Worm (Caenorhabditis elegans) whole organism, L4 larva: ENCODE data around the gene F22F1.3.
A peak's percentile ranks its signal among the peaks of the same experiment; 100 is the strongest.
"Not testable (repeated sequence)": the region's sequence is repeated elsewhere in the genome, so short reads cannot be mapped to it uniquely, and the experiment has no call there.

ENCODE experiments used
- D1046.2 ChIP-seq: fragments of 200-800 bp; sonication (Bioruptor generic); IDR thresholded peaks from 2 replicates; pipeline ENCODE4 v1.3.6; 2022; ENCODE audit warnings: missing genetic modification characterization, missing compliant biosample characterization
- F26F4.8 ChIP-seq: fragments of 200-800 bp; sonication (Bioruptor generic); conservative IDR thresholded peaks from 2 replicates; pipeline ENCODE4 v1.3.6; 2022; ENCODE audit warnings: missing genetic modification characterization, missing compliant biosample characterization
- T26A8.4 ChIP-seq: fragments of 200-800 bp; sonication (Bioruptor generic); IDR thresholded peaks from 2 replicates; pipeline ENCODE4 v1.3.6; 2022; ENCODE audit warnings: missing genetic modification characterization, missing compliant biosample characterization
- Y105C5A.15 ChIP-seq: fragments of 200-800 bp; sonication (Bioruptor generic); IDR thresholded peaks from 2 replicates; pipeline ENCODE4 v1.3.6; 2022; ENCODE audit warnings: missing genetic modification characterization, missing compliant biosample characterization
- aha-1 ChIP-seq: fragments of 150-350 bp; peaks from one replicate; lab custom pipeline; 2014; ENCODE audit warnings: missing biosample characterization, missing genetic modification characterization
- ama-1 ChIP-seq: fragments of 150-350 bp; optimal IDR thresholded peaks from 2 replicates; lab custom pipeline; 2014; ENCODE audit warnings: inconsistent platforms, mixed read lengths
- arid-1 ChIP-seq: fragments of 200-800 bp; sonication (Bioruptor generic); conservative IDR thresholded peaks from 2 replicates; pipeline ENCODE4 v1.3.6; 2022; ENCODE audit warnings: missing genetic modification reagents, missing genetic modification characterization, missing compliant biosample characterization
- attf-4 ChIP-seq: sonication (generic microtip); optimal IDR thresholded peaks from 3 replicates; lab custom pipeline; 2017; ENCODE audit warnings: missing biosample characterization, missing genetic modification characterization
- ceh-20 ChIP-seq: fragments of 200-800 bp; sonication (Bioruptor generic); IDR thresholded peaks from 2 replicates; pipeline ENCODE4 v1.3.6; 2022; ENCODE audit warnings: missing genetic modification reagents, missing genetic modification characterization, missing compliant biosample characterization
- ceh-32 ChIP-seq: sonication (generic microtip); optimal IDR thresholded peaks from 2 replicates; lab custom pipeline; 2016; ENCODE audit warnings: mild to moderate bottlenecking, missing genetic modification characterization, missing compliant biosample characterization; ENCODE audit not compliant: poor library complexity
- ceh-44 ChIP-seq: fragments of 200-800 bp; sonication (Bioruptor generic); IDR thresholded peaks from 2 replicates; pipeline ENCODE4 v1.3.6; 2022; ENCODE audit warnings: missing genetic modification reagents, missing genetic modification characterization, missing compliant biosample characterization
- ceh-62 ChIP-seq: sonication (generic microtip); optimal IDR thresholded peaks from 2 replicates; lab custom pipeline; 2017; ENCODE audit warnings: missing biosample characterization, missing genetic modification characterization
- ces-1 ChIP-seq: fragments of 150-350 bp; sonication (generic microtip); optimal IDR thresholded peaks from 4 replicates; lab custom pipeline; 2014; ENCODE audit warnings: missing biosample characterization, missing genetic modification reagents, missing genetic modification characterization
- cey-2 ChIP-seq: sonication (generic microtip); optimal IDR thresholded peaks from 3 replicates; lab custom pipeline; 2017; ENCODE audit warnings: missing genetic modification characterization, mild to moderate bottlenecking, missing compliant biosample characterization, antibody characterized with exemption, borderline replicate concordance; ENCODE audit not compliant: insufficient read depth
- daf-16 ChIP-seq, 3 experiments: sonication (generic microtip); optimal IDR thresholded peaks; 2 replicates each; lab custom pipeline; 2016 to 2017; ENCODE audit warnings: missing genetic modification characterization in 3 of 3, missing genetic modification reagents in 3 of 3, mild to moderate bottlenecking in 2 of 3, missing compliant biosample characterization in 2 of 3, missing biosample characterization in 1 of 3, moderate library complexity in 1 of 3
- dmd-8 ChIP-seq: fragments of 200-800 bp; sonication (Bioruptor generic); IDR thresholded peaks from 2 replicates; pipeline ENCODE4 v1.3.6; 2022; ENCODE audit warnings: missing genetic modification characterization, missing compliant biosample characterization
- dmd-9 ChIP-seq: fragments of 200-800 bp; sonication (Bioruptor generic); IDR thresholded peaks from 2 replicates; pipeline ENCODE4 v1.3.6; 2022; ENCODE audit warnings: missing genetic modification reagents, missing genetic modification characterization, missing compliant biosample characterization
- dve-1 ChIP-seq: sonication (generic microtip); optimal IDR thresholded peaks from 2 replicates; lab custom pipeline; 2017; ENCODE audit warnings: antibody characterized with exemption, mild to moderate bottlenecking, missing genetic modification characterization, missing compliant biosample characterization; ENCODE audit not compliant: insufficient read depth
- egl-43 ChIP-seq: fragments of 200-800 bp; sonication (Bioruptor generic); IDR thresholded peaks from 2 replicates; pipeline ENCODE4 v1.3.6; 2022; ENCODE audit warnings: missing genetic modification reagents, missing genetic modification characterization, missing compliant biosample characterization
- fos-1 ChIP-seq: fragments of 150-350 bp; optimal IDR thresholded peaks from 2 replicates; lab custom pipeline; 2014; ENCODE audit warnings: missing biosample characterization, missing genetic modification characterization
- hlh-30 ChIP-seq: sonication (generic microtip); optimal IDR thresholded peaks from 2 replicates; lab custom pipeline; 2017; ENCODE audit warnings: antibody characterized with exemption, mild to moderate bottlenecking, missing genetic modification characterization, missing compliant biosample characterization; ENCODE audit not compliant: insufficient read depth
- lim-7 ChIP-seq: fragments of 200-800 bp; sonication (Bioruptor generic); IDR thresholded peaks from 2 replicates; pipeline ENCODE4 v1.3.6; 2022; ENCODE audit warnings: missing genetic modification characterization, missing compliant biosample characterization
- madf-5 ChIP-seq, 2 experiments: fragments of 200-800 bp; sonication (Bioruptor generic); IDR thresholded peaks; 2 replicates each; pipeline ENCODE4 v1.3.6; 2022; ENCODE audit warnings: missing compliant biosample characterization in 2 of 2, missing genetic modification characterization in 2 of 2
- madf-9 ChIP-seq: fragments of 200-800 bp; sonication (Bioruptor generic); conservative IDR thresholded peaks from 2 replicates; pipeline ENCODE4 v1.3.6; 2022; ENCODE audit warnings: missing genetic modification reagents, missing genetic modification characterization, missing compliant biosample characterization
- mes-2 ChIP-seq: sonication (generic microtip); optimal IDR thresholded peaks from 2 replicates; lab custom pipeline; 2016; ENCODE audit warnings: missing genotype, mild to moderate bottlenecking, missing genetic modification characterization, missing compliant biosample characterization; ENCODE audit not compliant: poor library complexity, severe bottlenecking
- nhr-28 ChIP-seq: fragments of 150-350 bp; optimal IDR thresholded peaks from 2 replicates; lab custom pipeline; 2014; ENCODE audit warnings: missing biosample characterization, missing genetic modification characterization
- nhr-77 ChIP-seq: fragments of 150-350 bp; optimal IDR thresholded peaks from 2 replicates; lab custom pipeline; 2014; ENCODE audit warnings: missing biosample characterization, missing genetic modification characterization
- pha-4 ChIP-seq, 2 experiments: fragments of 150-350 bp in 1 of 2; fragments of 200-800 bp in 1 of 2; sonication (Bioruptor generic) in 1 of 2; IDR thresholded peaks in 1 of 2; optimal IDR thresholded peaks in 1 of 2; 2 replicates each; pipeline versions ENCODE4 v1.3.6 to Lab custom; 2014 to 2022; ENCODE audit warnings: missing genetic modification characterization in 2 of 2, missing genetic modification reagents in 2 of 2, missing biosample characterization in 1 of 2, missing compliant biosample characterization in 1 of 2
- php-3 ChIP-seq: fragments of 200-800 bp; sonication (Bioruptor generic); IDR thresholded peaks from 2 replicates; pipeline ENCODE4 v1.3.6; 2022; ENCODE audit warnings: missing genetic modification reagents, missing genetic modification characterization, missing compliant biosample characterization
- rbr-2 ChIP-seq: sonication (generic microtip); optimal IDR thresholded peaks from 2 replicates; lab custom pipeline; 2016; ENCODE audit warnings: missing genotype, missing genetic modification characterization, missing compliant biosample characterization
- saeg-2 ChIP-seq: fragments of 200-800 bp; sonication (Bioruptor generic); IDR thresholded peaks from 2 replicates; pipeline ENCODE4 v1.3.6; 2022; ENCODE audit warnings: missing genetic modification reagents, missing genetic modification characterization, missing compliant biosample characterization
- sdz-12 ChIP-seq: fragments of 200-800 bp; sonication (Bioruptor generic); optimal IDR thresholded peaks from 2 replicates; lab custom pipeline; 2018; ENCODE audit warnings: mild to moderate bottlenecking, missing genetic modification characterization, missing compliant biosample characterization
- set-16 ChIP-seq: fragments of 200-800 bp; sonication (Bioruptor generic); IDR thresholded peaks from 2 replicates; pipeline ENCODE4 v1.3.6; 2022; ENCODE audit warnings: missing genetic modification reagents, missing genetic modification characterization, missing compliant biosample characterization
- snpc-4 ChIP-seq: fragments of 150-350 bp; optimal IDR thresholded peaks from 2 replicates; lab custom pipeline; 2014; ENCODE audit warnings: missing biosample characterization, missing genetic modification characterization
- tra-1 ChIP-seq: fragments of 200-800 bp; sonication (Bioruptor generic); IDR thresholded peaks from 2 replicates; pipeline ENCODE4 v1.3.6; 2022; ENCODE audit warnings: missing genetic modification reagents, missing genetic modification characterization, missing compliant biosample characterization
- unc-62 ChIP-seq, 3 experiments: fragments of 150-350 bp in 1 of 3; sonication (generic microtip); optimal IDR thresholded peaks in 2 of 3; peaks in 1 of 3; 1 replicate in 1 of 3; 2 replicates in 2 of 3; lab custom pipeline; 2014 to 2017; ENCODE audit warnings: missing biosample characterization in 3 of 3, missing genetic modification characterization in 3 of 3, missing genetic modification reagents in 3 of 3, missing genotype in 1 of 3
- zfp-3 ChIP-seq: fragments of 200-800 bp; sonication (Bioruptor generic); conservative IDR thresholded peaks from 2 replicates; pipeline ENCODE4 v1.3.6; 2022; ENCODE audit warnings: missing genetic modification reagents, missing genetic modification characterization, missing compliant biosample characterization
- zip-2 ChIP-seq: fragments of 150-350 bp; optimal IDR thresholded peaks from 2 replicates; lab custom pipeline; 2014; ENCODE audit warnings: missing biosample characterization, missing genetic modification characterization
- ztf-11 ChIP-seq: fragments of 150-350 bp; optimal IDR thresholded peaks from 2 replicates; lab custom pipeline; 2014; ENCODE audit warnings: missing biosample characterization, missing genetic modification characterization
- ztf-7 ChIP-seq: fragments of 150-350 bp; optimal IDR thresholded peaks from 2 replicates; lab custom pipeline; 2014; ENCODE audit warnings: missing biosample characterization, missing genetic modification characterization

Gene F22F1.3

ce11 chrX:8185037-8185436 lies 22.2 kb upstream of the F22F1.3 start, which contains the start of gene C17H11.5:
Gene C17H11.5, minus strand, starts transcription at chrX:8185137.
- no peak for TF ChIP-seq hlh-30 (tag; lab: Kevin White, UChicago)
- TF ChIP-seq aha-1: peak; percentile 76
- TF ChIP-seq, all 104 proteins: peak for 1

ce11 chrX:8181590-8182311 lies 18.9 kb upstream of the F22F1.3 start, which contains the start of gene C17H11.4:
Gene C17H11.4, minus strand, starts transcription at chrX:8181640.
- TF ChIP-seq set-16 (GFP tag; lab: Robert Waterston, UW) (peak; percentile 96), pha-4 (GFP tag; IDR thresholded peaks at IDR 0.05; lab: Robert Waterston, UW) (peak; percentile 40; the same call in 1 of the 2 replicates), Y105C5A.15 (peak; percentile 72; the same call in 1 of the 2 replicates), dmd-8 (GFP tag; lab: Robert Waterston, UW) (peak; percentile 62; the same call in 1 of the 2 replicates), zfp-3 (0 out of 2 replicates have a peak, but pooled peaks have one; percentile 24), lim-7 (0 out of 2 replicates have a peak, but pooled peaks have one; percentile 11), D1046.2 (0 out of 2 replicates have a peak, but pooled peaks have one; percentile 55), dmd-9 (GFP tag; lab: Robert Waterston, UW) (0 out of 2 replicates have a peak, but pooled peaks have one; percentile 53), egl-43 (GFP tag; lab: Robert Waterston, UW) (peak; percentile 79), madf-5 (GFP tag; IDR thresholded peaks at IDR 0.05; lab: Robert Waterston, UW) (0 out of 4 replicates have a peak, but pooled peaks of 1 of the 2 experiments have one; percentile 16), F26F4.8 (GFP tag; lab: Robert Waterston, UW) (0 out of 2 replicates have a peak, but pooled peaks have one; percentile 15), saeg-2 (GFP tag; lab: Robert Waterston, UW) (0 out of 2 replicates have a peak, but pooled peaks have one; percentile 17)
- not testable (repeated sequence) for TF ChIP-seq pha-4 (tag; optimal IDR thresholded peaks at IDR 0.05; lab: Kevin White, UChicago)

ce11 chrX:8173610-8174009 lies 10.7 kb upstream of the F22F1.3 start, which contains the start of gene C17H11.1:
Gene C17H11.1, plus strand, starts transcription at chrX:8173910.
- TF ChIP-seq lim-7 (no peak), ceh-44 (no peak), ces-1 (GFP tag; lab: Kevin White, UChicago) (no peak), php-3 (no peak)

ce11 chrX:8169534-8169933 lies 6.7 kb upstream of the F22F1.3 start, which contains the start of gene C17H11.2:
Gene C17H11.2, plus strand, starts transcription at chrX:8169930.
- no peak for TF ChIP-seq daf-16 (GFP tag; optimal IDR thresholded peaks at IDR 0.05; lab: Kevin White, UChicago)
- peak; percentile 63 for TF ChIP-seq daf-16 (tag; optimal IDR thresholded peaks at IDR 0.05; lab: Kevin White, UChicago)
- no peak for TF ChIP-seq dmd-9 (GFP tag; lab: Robert Waterston, UW)
- no peak for TF ChIP-seq cey-2 (tag; lab: Kevin White, UChicago)
- no peak for TF ChIP-seq ceh-62
- TF ChIP-seq ztf-11: no peak
- TF ChIP-seq madf-9: no peak
- TF ChIP-seq ama-1 (lab: Kevin White, UChicago): no peak
- TF ChIP-seq attf-4: no peak
- TF ChIP-seq ztf-7 (tag; lab: Kevin White, UChicago): no peak
- TF ChIP-seq ceh-32 (tag; lab: Kevin White, UChicago): no peak
- TF ChIP-seq sdz-12 (GFP tag; lab: Kevin White, UChicago): no peak
- TF ChIP-seq lim-7: no peak
- TF ChIP-seq arid-1 (GFP tag; lab: Robert Waterston, UW): no peak
- no peak for TF ChIP-seq nhr-77
- TF ChIP-seq hlh-30 (tag; lab: Kevin White, UChicago): peak; percentile 66
- no peak for TF ChIP-seq tra-1 (GFP tag; lab: Robert Waterston, UW)
- no peak for TF ChIP-seq ces-1 (GFP tag; lab: Kevin White, UChicago)
- no peak for TF ChIP-seq ceh-20 (GFP tag; lab: Robert Waterston, UW)
- TF ChIP-seq rbr-2 (tag; lab: Kevin White, UChicago): no peak
- TF ChIP-seq dve-1 (tag; lab: Kevin White, UChicago): peak; percentile 46
- TF ChIP-seq mes-2 (tag; lab: Kevin White, UChicago): peak; percentile 48
- TF ChIP-seq fos-1 (tag; lab: Kevin White, UChicago): no peak
- TF ChIP-seq zfp-3: no peak
- TF ChIP-seq T26A8.4 (GFP tag; lab: Robert Waterston, UW): no peak
- TF ChIP-seq nhr-28 (tag; lab: Kevin White, UChicago): peak; percentile 46
- TF ChIP-seq unc-62 (GFP tag; optimal IDR thresholded peaks at IDR 0.05 in 1 of 2; lab: Kevin White, UChicago): peak in 1 of 2 experiments; percentile 94
- no peak for TF ChIP-seq unc-62 (tag; optimal IDR thresholded peaks at IDR 0.05; lab: Kevin White, UChicago)
- TF ChIP-seq zip-2 (tag; lab: Kevin White, UChicago): no peak
- TF ChIP-seq snpc-4 (tag; lab: Kevin White, UChicago): no peak
- TF ChIP-seq set-16 (GFP tag; lab: Robert Waterston, UW): no peak
